Fruit fly (Drosophila melanogaster): Measurements from ENCODE around the gene CG14989.

DNA sequence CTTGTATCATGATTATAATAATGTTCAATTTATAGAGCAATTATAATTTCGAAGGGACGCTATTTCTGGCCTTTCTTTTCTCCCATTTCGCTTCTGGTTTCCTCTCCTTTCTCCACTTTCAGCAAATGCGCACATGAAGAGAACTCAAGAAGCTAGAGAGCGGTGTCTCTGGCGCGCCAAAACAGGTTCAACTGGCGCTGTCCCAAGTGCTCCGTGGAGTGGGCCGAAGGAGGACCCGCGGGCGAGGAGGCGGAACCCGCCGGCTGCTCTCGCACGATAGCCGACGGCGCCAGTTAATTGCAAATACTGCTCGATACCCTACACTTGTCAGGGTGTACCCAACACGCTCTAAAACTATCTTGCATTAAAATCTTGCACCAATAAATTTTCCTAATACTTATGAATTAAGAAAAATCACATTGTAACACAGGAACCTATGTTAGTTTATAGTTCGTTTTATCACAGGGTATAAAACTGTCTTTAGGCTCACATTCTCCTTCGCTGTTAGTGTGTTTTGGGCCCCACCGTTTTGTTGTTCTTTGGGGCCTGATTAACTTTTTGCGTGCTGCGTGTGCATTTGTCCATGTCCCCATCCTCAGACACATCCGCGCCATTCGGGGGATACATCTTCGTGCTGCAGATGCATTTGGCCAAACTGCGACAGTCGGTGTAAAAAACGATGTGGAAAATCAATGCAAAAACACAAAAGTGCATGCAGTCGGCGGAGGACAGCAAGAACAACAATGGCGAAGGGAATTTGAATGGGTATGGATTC is 17.0 kb upstream of the CG14989 start:
- no peak for TF ChIP-seq usp (GFP tag; optimal IDR thresholded peaks at IDR 0.05)
- peak; percentile 97 for TF ChIP-seq psq (GFP tag; optimal IDR thresholded peaks at IDR 0.05)
- TF ChIP-seq Myc (optimal IDR thresholded peaks at IDR 0.05): no peak
- TF ChIP-seq Hr78 (GFP tag; optimal IDR thresholded peaks at IDR 0.05): no peak
- TF ChIP-seq Abd-B (GFP tag; optimal IDR thresholded peaks at IDR 0.05): no peak
- TF ChIP-seq tai (GFP tag; optimal IDR thresholded peaks at IDR 0.05): no peak
- peak; percentile 99 for TF ChIP-seq br (GFP tag; optimal IDR thresholded peaks at IDR 0.05)
- peak; percentile 86 for TF ChIP-seq Dif (GFP tag; optimal IDR thresholded peaks at IDR 0.05; ENCODE audit: partially characterized antibody)
- TF ChIP-seq pan (optimal IDR thresholded peaks at IDR 0.05): peak; percentile 75
- TF ChIP-seq ey (GFP tag; optimal IDR thresholded peaks at IDR 0.05): peak; percentile 99
- TF ChIP-seq CG9705 (GFP tag; optimal IDR thresholded peaks at IDR 0.05): peak; percentile 88
- peak; percentile 78 for TF ChIP-seq Vsx2 (GFP tag; optimal IDR thresholded peaks at IDR 0.05; ENCODE audit: partially characterized antibody)
- TF ChIP-seq dmrt93B (GFP tag; optimal IDR thresholded peaks at IDR 0.05): peak; percentile 96
